Fruit fly (Drosophila melanogaster): Measurements from ENCODE around the gene mas.

Gene mas

dm6 chr3L:4135857-4136256, 31.4 kb downstream of the mas start, which contains the start of gene RfC4:
Gene RfC4, minus strand, starts transcription at chr3L:4136038.
- TF ChIP-seq CrebA (GFP tag; optimal IDR thresholded peaks at IDR 0.05; ENCODE audit: borderline replicate concordance) (no peak), fru (GFP tag; optimal IDR thresholded peaks at IDR 0.05) (no peak), Dfd (GFP tag; optimal IDR thresholded peaks at IDR 0.05) (no peak), CG32264 (GFP tag; optimal IDR thresholded peaks at IDR 0.05) (no peak), HLH106 (tag; optimal IDR thresholded peaks at IDR 0.05) (no peak), Rel (GFP tag; optimal IDR thresholded peaks at IDR 0.05) (no peak), Rel (tag; optimal IDR thresholded peaks at IDR 0.05) (no peak), Mio (GFP tag; optimal IDR thresholded peaks at IDR 0.05) (no peak), Hr83 (GFP tag; optimal IDR thresholded peaks at IDR 0.05; ENCODE audit: poor library complexity, severe bottlenecking) (no peak), jim (GFP tag; optimal IDR thresholded peaks at IDR 0.05) (no peak), Abd-B (GFP tag; optimal IDR thresholded peaks at IDR 0.05) (no peak), woc (GFP tag; optimal IDR thresholded peaks at IDR 0.05) (no peak), foxo (GFP tag; optimal IDR thresholded peaks at IDR 0.05) (no peak), OdsH (GFP tag; optimal IDR thresholded peaks at IDR 0.05) (no peak)

- TF ChIP-seq brk (GFP tag; optimal IDR thresholded peaks at IDR 0.05), result no peak
- TF ChIP-seq woc (GFP tag; optimal IDR thresholded peaks at IDR 0.05), result no peak
- no peak for TF ChIP-seq Myc (optimal IDR thresholded peaks at IDR 0.05)
- TF ChIP-seq GATAd (GFP tag; optimal IDR thresholded peaks at IDR 0.05), result no peak
- TF ChIP-seq OdsH (GFP tag; optimal IDR thresholded peaks at IDR 0.05), result no peak
- peak; percentile 33 for TF ChIP-seq Dif (GFP tag; optimal IDR thresholded peaks at IDR 0.05; ENCODE audit: partially characterized antibody)
- TF ChIP-seq Jra (GFP tag; optimal IDR thresholded peaks at IDR 0.05), result no peak
- TF ChIP-seq dsf (GFP tag; optimal IDR thresholded peaks at IDR 0.05; ENCODE audit: borderline replicate concordance), result no peak
- TF ChIP-seq dmrt93B (GFP tag; optimal IDR thresholded peaks at IDR 0.05), result no peak
- TF ChIP-seq psq (GFP tag; optimal IDR thresholded peaks at IDR 0.05), result peak; percentile 88
- no peak for TF ChIP-seq dl (GFP tag; optimal IDR thresholded peaks at IDR 0.05; ENCODE audit: insufficient read depth in 1 of 2, partially characterized antibody in 2 of 2)
- no peak for TF ChIP-seq Rel (GFP tag; optimal IDR thresholded peaks at IDR 0.05)
- TF ChIP-seq Rel (tag; optimal IDR thresholded peaks at IDR 0.05), result no peak
- no peak for TF ChIP-seq h (GFP tag; optimal IDR thresholded peaks at IDR 0.05)
- TF ChIP-seq Vsx2 (GFP tag; optimal IDR thresholded peaks at IDR 0.05; ENCODE audit: partially characterized antibody), result no peak
- no peak for TF ChIP-seq CG9705 (GFP tag; optimal IDR thresholded peaks at IDR 0.05)
- no peak for TF ChIP-seq CrebA (GFP tag; optimal IDR thresholded peaks at IDR 0.05; ENCODE audit: borderline replicate concordance)
These were observed 33.3 kb downstream of the mas start, which contains the start of gene ens for dm6 chr3L:4133724-4134678. Gene ens, minus strand, starts transcription at chr3L:4134550.

- TF ChIP-seq brk (GFP tag; optimal IDR thresholded peaks at IDR 0.05), result no peak
- no peak for TF ChIP-seq Hr78 (GFP tag; optimal IDR thresholded peaks at IDR 0.05)
- TF ChIP-seq usp (GFP tag; optimal IDR thresholded peaks at IDR 0.05), result no peak
- TF ChIP-seq Dif (GFP tag; optimal IDR thresholded peaks at IDR 0.05; ENCODE audit: partially characterized antibody), result no peak
- no peak for TF ChIP-seq Dfd (GFP tag; optimal IDR thresholded peaks at IDR 0.05)
- no peak for TF ChIP-seq Hnf4 (GFP tag; optimal IDR thresholded peaks at IDR 0.05)
- no peak for TF ChIP-seq h (GFP tag; optimal IDR thresholded peaks at IDR 0.05)
- no peak for TF ChIP-seq psq (GFP tag; optimal IDR thresholded peaks at IDR 0.05)
- no peak for TF ChIP-seq Sp1 (GFP tag; optimal IDR thresholded peaks at IDR 0.05)
- no peak for TF ChIP-seq br (GFP tag; optimal IDR thresholded peaks at IDR 0.05)
- TF ChIP-seq ey (GFP tag; optimal IDR thresholded peaks at IDR 0.05), result no peak
- TF ChIP-seq Mio (GFP tag; optimal IDR thresholded peaks at IDR 0.05), result no peak
- no peak for TF ChIP-seq lola (GFP tag; optimal IDR thresholded peaks at IDR 0.05)
- TF ChIP-seq tai (GFP tag; optimal IDR thresholded peaks at IDR 0.05), result no peak
- no peak for TF ChIP-seq dl (GFP tag; optimal IDR thresholded peaks at IDR 0.05; ENCODE audit: insufficient read depth in 1 of 2, partially characterized antibody in 2 of 2)
These were observed 34.7 kb downstream of the mas start for dm6 chr3L:4132585-4132984.

All from whole organism, wandering third instar larva.